Fruit fly (Drosophila melanogaster) whole organism: ENCODE data around the gene CG43373.

Source experiments
- CG8478 ChIP-seq: fragments of >200 bp; optimal IDR thresholded peaks from 2 replicates; lab custom pipeline; 2018; ENCODE audit warnings: inconsistent platforms
- Dll ChIP-seq: fragments of >200 bp; optimal IDR thresholded peaks from 2 replicates; lab custom pipeline; 2017
- EcR ChIP-seq, 2 experiments: fragments of >200 bp; optimal IDR thresholded peaks; 2 replicates each; lab custom pipeline; 2017; ENCODE audit warnings: missing biosample characterization in 2 of 2, missing genetic modification characterization in 2 of 2, missing genetic modification reagents in 2 of 2
- pan ChIP-seq: fragments of >200 bp; optimal IDR thresholded peaks from 2 replicates; lab custom pipeline; 2017
- psq ChIP-seq: fragments of >200 bp; optimal IDR thresholded peaks from 2 replicates; lab custom pipeline; 2017
- usp ChIP-seq: fragments of >200 bp; optimal IDR thresholded peaks from 2 replicates; lab custom pipeline; 2017; ENCODE audit warnings: missing biosample characterization, missing genetic modification characterization, mixed read lengths

- TF ChIP-seq EcR (GFP tag; optimal IDR thresholded peaks at IDR 0.05; lab: Kevin White, UChicago) (no peak), CG8478 (lab: Kevin White, UChicago) (no peak), pan (no peak), psq (lab: Kevin White, UChicago) (no peak), usp (no peak), Dll (lab: Kevin White, UChicago) (no peak)
Observed at dm6 chr3L:16586989-16587388, 43.8 kb upstream of the CG43373 start, which contains the start of the genes Syx8 and CG32163.
